Worm (Caenorhabditis elegans): ENCODE results near the gene Y39A3A.3.

DNA sequence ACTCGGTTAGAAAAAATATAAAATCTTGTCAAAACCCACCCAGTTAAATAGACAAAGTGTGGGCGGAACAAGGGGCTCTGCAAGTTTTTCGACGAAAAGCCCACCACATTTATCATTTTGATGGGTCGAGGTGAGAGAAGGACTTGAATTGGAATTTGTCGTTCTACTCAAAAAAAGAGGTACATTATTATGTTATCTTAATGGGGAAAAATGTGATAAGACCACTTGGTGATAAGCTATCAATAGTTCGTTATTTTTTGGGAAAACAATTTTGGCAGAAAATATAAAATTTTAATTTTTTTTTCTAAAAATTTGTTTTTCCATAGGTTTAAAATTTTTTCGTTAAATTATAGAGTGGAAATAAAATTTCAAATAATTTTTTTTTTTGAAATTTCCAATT is 18.3 kb downstream of the Y39A3A.3 start:
- TF ChIP-seq dao-5 (tag; optimal IDR thresholded peaks at IDR 0.05) (no peak), him-1 (tag; optimal IDR thresholded peaks at IDR 0.05) (no peak), W03F9.2 (tag; optimal IDR thresholded peaks at IDR 0.05) (no peak)
